Worm (Caenorhabditis elegans): ENCODE measurements around the gene C06G4.4.

C06G4.4 gene

ce11 chrIII:7958085-7958484, 19.5 kb downstream of the C06G4.4 start, which contains the start of gene C29E4.11:
C29E4.11 (minus strand) TSS chrIII:7958114.
- no peak for TF ChIP-seq dao-5 (tag; optimal IDR thresholded peaks at IDR 0.05)
- TF ChIP-seq him-1 (tag; optimal IDR thresholded peaks at IDR 0.05): no peak

- TF ChIP-seq him-1 (tag; optimal IDR thresholded peaks at IDR 0.05) (no peak), dao-5 (tag; optimal IDR thresholded peaks at IDR 0.05) (no peak), W03F9.2 (tag; optimal IDR thresholded peaks at IDR 0.05) (no peak)
These were observed 20.6 kb downstream of the C06G4.4 start, which contains the start of gene C29E4.9 for ce11 chrIII:7956965-7957364. C29E4.9 (minus strand) TSS chrIII:7957065.

ce11 chrIII:7953208-7953607, 24.4 kb downstream of the C06G4.4 start, which contains the start of gene let-754:
let-754 (minus strand) TSS chrIII:7953308.
- TF ChIP-seq him-1 (tag; optimal IDR thresholded peaks at IDR 0.05): no peak

- TF ChIP-seq W03F9.2 (tag; optimal IDR thresholded peaks at IDR 0.05) (no peak), him-1 (tag; optimal IDR thresholded peaks at IDR 0.05) (no peak), dao-5 (tag; optimal IDR thresholded peaks at IDR 0.05) (no peak)
These were observed 25.4 kb downstream of the C06G4.4 start, which contains the start of gene C29E4.15 for ce11 chrIII:7952077-7952765. C29E4.15 (plus strand) TSS chrIII:7952623.

- TF ChIP-seq W03F9.2 (tag; optimal IDR thresholded peaks at IDR 0.05) (no peak), dao-5 (tag; optimal IDR thresholded peaks at IDR 0.05) (no peak), him-1 (tag; optimal IDR thresholded peaks at IDR 0.05) (no peak)
These were observed 27.2 kb downstream of the C06G4.4 start for ce11 chrIII:7950447-7950846.

ce11 chrIII:7948802-7949201, 28.8 kb downstream of the C06G4.4 start, which contains the start of gene col-90:
col-90 (plus strand) TSS chrIII:7948838.
- TF ChIP-seq him-1 (tag; optimal IDR thresholded peaks at IDR 0.05) (no peak), dao-5 (tag; optimal IDR thresholded peaks at IDR 0.05) (no peak), W03F9.2 (tag; optimal IDR thresholded peaks at IDR 0.05) (no peak)

ce11 chrIII:7947677-7948076, 29.9 kb downstream of the C06G4.4 start:
- TF ChIP-seq dao-5 (tag; optimal IDR thresholded peaks at IDR 0.05) (no peak), W03F9.2 (tag; optimal IDR thresholded peaks at IDR 0.05) (no peak), him-1 (tag; optimal IDR thresholded peaks at IDR 0.05) (no peak)

- TF ChIP-seq him-1 (tag; optimal IDR thresholded peaks at IDR 0.05): no peak
- TF ChIP-seq dao-5 (tag; optimal IDR thresholded peaks at IDR 0.05): no peak
- TF ChIP-seq W03F9.2 (tag; optimal IDR thresholded peaks at IDR 0.05): no peak
These were observed 30.6 kb downstream of the C06G4.4 start, which contains the start of gene gsto-1 for ce11 chrIII:7946968-7947491. gsto-1 (minus strand) TSS chrIII:7947018.

- no peak for TF ChIP-seq him-1 (tag; optimal IDR thresholded peaks at IDR 0.05)
- TF ChIP-seq W03F9.2 (tag; optimal IDR thresholded peaks at IDR 0.05): no peak
- no peak for TF ChIP-seq dao-5 (tag; optimal IDR thresholded peaks at IDR 0.05)
These were observed 36.2 kb downstream of the C06G4.4 start, which contains the start of gene kle-2 for ce11 chrIII:7941417-7941816. kle-2 (plus strand) TSS chrIII:7941717.

- TF ChIP-seq dao-5 (tag; optimal IDR thresholded peaks at IDR 0.05) (no peak), W03F9.2 (tag; optimal IDR thresholded peaks at IDR 0.05) (no peak), him-1 (tag; optimal IDR thresholded peaks at IDR 0.05) (no peak)
These were observed 36.8 kb downstream of the C06G4.4 start, which contains the start of gene C29E4.12 for ce11 chrIII:7940819-7941218. C29E4.12 (plus strand) TSS chrIII:7941151.

ce11 chrIII:7937548-7937947, 40.1 kb downstream of the C06G4.4 start, which contains the start of gene C29E4.10:
C29E4.10 (plus strand) TSS chrIII:7937848.
- TF ChIP-seq W03F9.2 (tag; optimal IDR thresholded peaks at IDR 0.05): no peak
- no peak for TF ChIP-seq him-1 (tag; optimal IDR thresholded peaks at IDR 0.05)
- no peak for TF ChIP-seq dao-5 (tag; optimal IDR thresholded peaks at IDR 0.05)

- no peak for TF ChIP-seq dao-5 (tag; optimal IDR thresholded peaks at IDR 0.05)
- TF ChIP-seq him-1 (tag; optimal IDR thresholded peaks at IDR 0.05): no peak
- TF ChIP-seq W03F9.2 (tag; optimal IDR thresholded peaks at IDR 0.05): no peak
These were observed 44.4 kb downstream of the C06G4.4 start, which contains the start of gene ran-2 for ce11 chrIII:7933235-7933634. ran-2 (plus strand) TSS chrIII:7933535.

ce11 chrIII:7928549-7929129, 49.0 kb downstream of the C06G4.4 start, which contains the start of the genes C29E4.13 and npp-15:
C29E4.13 (minus strand) TSS chrIII:7928717.
npp-15 (plus strand) TSS chrIII:7929043.
- TF ChIP-seq him-1 (tag; optimal IDR thresholded peaks at IDR 0.05) (no peak), W03F9.2 (tag; optimal IDR thresholded peaks at IDR 0.05) (peak; percentile 53)

Data from whole organism, L4/young adult.